Fruit fly (Drosophila melanogaster) whole organism, embryonic: ENCODE data around the gene Cbl.

ENCODE experiments used
- Atf-2 ChIP-seq: fragments of 200-800 bp; sonication (Bioruptor generic); optimal IDR thresholded peaks from 2 replicates; lab custom pipeline; 2016; ENCODE audit warnings: missing biosample characterization, missing genetic modification characterization
- CG10959 ChIP-seq: fragments of 200-800 bp; sonication (Bioruptor generic); IDR thresholded peaks from 2 replicates; pipeline ENCODE4 v1.3.6; 2022; ENCODE audit warnings: missing biosample characterization, missing genetic modification characterization
- CG11560 ChIP-seq: fragments of 200-800 bp; sonication (Bioruptor generic); IDR thresholded peaks from 3 replicates; pipeline ENCODE4 v1.3.6; 2022; ENCODE audit warnings: missing biosample characterization, missing genetic modification characterization
- CG11695 ChIP-seq: fragments of 200-800 bp; sonication (Bioruptor generic); IDR thresholded peaks from 3 replicates; pipeline ENCODE4 v1.3.6; 2022; ENCODE audit warnings: missing biosample characterization, missing genetic modification characterization
- CG12155 ChIP-seq: fragments of 200-800 bp; sonication (Bioruptor generic); optimal IDR thresholded peaks from 3 replicates; lab custom pipeline; 2016; ENCODE audit warnings: missing biosample characterization, missing genetic modification characterization
- CG13894 ChIP-seq: fragments of 200-800 bp; sonication (Bioruptor generic); optimal IDR thresholded peaks from 3 replicates; lab custom pipeline; 2018; ENCODE audit warnings: missing biosample characterization, mild to moderate bottlenecking, missing genetic modification characterization, moderate library complexity
- CG14667 ChIP-seq: fragments of 200-800 bp; sonication (Bioruptor generic); IDR thresholded peaks from 2 replicates; pipeline ENCODE4 v1.3.6; 2022; ENCODE audit warnings: missing biosample characterization, missing genetic modification characterization
- CG14965 ChIP-seq: fragments of 200-800 bp; sonication (Bioruptor generic); optimal IDR thresholded peaks from 2 replicates; lab custom pipeline; 2016; ENCODE audit warnings: missing biosample characterization, missing genetic modification characterization, borderline replicate concordance
- CG15601 ChIP-seq: fragments of 200-800 bp; sonication (Bioruptor generic); optimal IDR thresholded peaks from 3 replicates; lab custom pipeline; 2019; ENCODE audit warnings: missing biosample characterization, mild to moderate bottlenecking, missing genetic modification characterization, moderate library complexity
- CG17359 ChIP-seq: fragments of 200-800 bp; sonication (Bioruptor generic); optimal IDR thresholded peaks from 3 replicates; lab custom pipeline; 2018; ENCODE audit warnings: missing biosample characterization, mild to moderate bottlenecking, missing genetic modification characterization, moderate library complexity
- CG2712 ChIP-seq: fragments of 200-800 bp; optimal IDR thresholded peaks from 3 replicates; lab custom pipeline; 2019; ENCODE audit warnings: missing biosample characterization, mild to moderate bottlenecking, missing genetic modification characterization, moderate library complexity
- CG30431 ChIP-seq: fragments of 200-800 bp; sonication (Bioruptor generic); optimal IDR thresholded peaks from 2 replicates; lab custom pipeline; 2017; ENCODE audit warnings: missing biosample characterization, missing genetic modification characterization
- CG31224 ChIP-seq: fragments of 200-800 bp; sonication (Bioruptor generic); IDR thresholded peaks from 2 replicates; pipeline ENCODE4 v1.3.6; 2022; ENCODE audit warnings: missing biosample characterization, missing genetic modification characterization
- CG33213 ChIP-seq: fragments of 200-800 bp; sonication (Bioruptor generic); optimal IDR thresholded peaks from 3 replicates; lab custom pipeline; 2016; ENCODE audit warnings: missing biosample characterization, missing genetic modification characterization
- CG34224 ChIP-seq: fragments of 200-800 bp; sonication (Bioruptor generic); IDR thresholded peaks from 3 replicates; pipeline ENCODE4 v1.3.6; 2022; ENCODE audit warnings: missing biosample characterization, missing genetic modification characterization; ENCODE audit not compliant: partially characterized antibody
- CG43689 ChIP-seq: fragments of 200-800 bp; sonication (Bioruptor generic); IDR thresholded peaks from 2 replicates; pipeline ENCODE4 v1.3.6; 2022; ENCODE audit warnings: missing biosample characterization, missing genetic modification characterization
- CG6654 ChIP-seq: fragments of 200-800 bp; sonication (Bioruptor generic); optimal IDR thresholded peaks from 2 replicates; lab custom pipeline; 2017; ENCODE audit warnings: missing biosample characterization, mild to moderate bottlenecking, missing genetic modification characterization
- CG7372 ChIP-seq: fragments of 200-800 bp; sonication (Bioruptor generic); IDR thresholded peaks from 2 replicates; pipeline ENCODE4 v1.3.6; 2022; ENCODE audit warnings: missing biosample characterization, missing genetic modification characterization
- CG7928 ChIP-seq: fragments of 200-800 bp; sonication (Bioruptor generic); optimal IDR thresholded peaks from 2 replicates; lab custom pipeline; 2017; ENCODE audit warnings: missing biosample characterization, mild to moderate bottlenecking, missing genetic modification characterization
- Deaf1 ChIP-seq: fragments of 200-800 bp; optimal IDR thresholded peaks from 3 replicates; lab custom pipeline; 2019; ENCODE audit warnings: missing biosample characterization, mild to moderate bottlenecking, missing genetic modification characterization, moderate library complexity
- Dfd ChIP-seq, 2 experiments: fragments of >200 bp; optimal IDR thresholded peaks; 2 replicates each; lab custom pipeline; 2017; ENCODE audit warnings: missing biosample characterization in 2 of 2, missing genetic modification characterization in 2 of 2
- Dref ChIP-seq: fragments of 200-800 bp; sonication (Bioruptor generic); IDR thresholded peaks from 2 replicates; pipeline ENCODE4 v1.3.6; 2022; ENCODE audit warnings: missing biosample characterization, missing genetic modification characterization
- E2f2 ChIP-seq: fragments of 200-800 bp; sonication (Bioruptor generic); IDR thresholded peaks from 2 replicates; pipeline ENCODE4 v1.3.6; 2022; ENCODE audit warnings: missing biosample characterization, missing genetic modification characterization
- Gug ChIP-seq: fragments of 200-800 bp; sonication (Bioruptor generic); IDR thresholded peaks from 4 replicates; pipeline ENCODE4 v1.3.6; 2022; ENCODE audit warnings: missing biosample characterization, missing genetic modification characterization
- HLHmδ ChIP-seq: fragments of 200-800 bp; sonication (Bioruptor generic); optimal IDR thresholded peaks from 2 replicates; lab custom pipeline; 2018; ENCODE audit warnings: missing biosample characterization, mild to moderate bottlenecking, missing genetic modification characterization, moderate library complexity
- Hr3 ChIP-seq: fragments of 200-800 bp; sonication (Bioruptor generic); optimal IDR thresholded peaks from 3 replicates; lab custom pipeline; 2016; ENCODE audit warnings: missing biosample characterization, missing genetic modification characterization
- Lpt ChIP-seq: fragments of >200 bp; optimal IDR thresholded peaks from 2 replicates; lab custom pipeline; 2018; ENCODE audit warnings: missing biosample characterization, missing genetic modification characterization
- Med ChIP-seq: fragments of 200-800 bp; sonication (Bioruptor generic); peaks from one replicate; lab custom pipeline; 2016; ENCODE audit warnings: missing biosample characterization, missing genetic modification characterization, mild to moderate bottlenecking, inconsistent platforms, moderate library complexity
- Nf-YC ChIP-seq: fragments of 200-800 bp; optimal IDR thresholded peaks from 3 replicates; lab custom pipeline; 2019; ENCODE audit warnings: missing biosample characterization, mild to moderate bottlenecking, missing genetic modification characterization, moderate library complexity
- Opbp ChIP-seq: fragments of 200-800 bp; sonication (Bioruptor generic); IDR thresholded peaks from 3 replicates; pipeline ENCODE4 v1.3.6; 2022; ENCODE audit warnings: missing biosample characterization, missing genetic modification characterization; ENCODE audit not compliant: partially characterized antibody
- Poxn ChIP-seq: fragments of 200-800 bp; sonication (Bioruptor generic); IDR thresholded peaks from 2 replicates; pipeline ENCODE4 v1.3.6; 2022; ENCODE audit warnings: missing biosample characterization, missing genetic modification characterization
- Scr ChIP-seq: fragments of 200-800 bp; sonication (Bioruptor generic); IDR thresholded peaks from 2 replicates; pipeline ENCODE4 v1.3.6; 2022; ENCODE audit warnings: missing biosample characterization, missing genetic modification characterization; ENCODE audit not compliant: partially characterized antibody
- Sry-δ ChIP-seq: fragments of 200-800 bp; sonication (Bioruptor generic); optimal IDR thresholded peaks from 2 replicates; lab custom pipeline; 2016; ENCODE audit warnings: missing biosample characterization, missing genetic modification characterization
- Xrp1 ChIP-seq: fragments of 200-800 bp; sonication (Bioruptor generic); IDR thresholded peaks from 2 replicates; pipeline ENCODE4 v1.3.6; 2022; ENCODE audit warnings: missing biosample characterization, missing genetic modification characterization
- YL-1 ChIP-seq: fragments of 200-800 bp; sonication (Bioruptor generic); optimal IDR thresholded peaks from 3 replicates; lab custom pipeline; 2017; ENCODE audit warnings: missing biosample characterization, mild to moderate bottlenecking, missing genetic modification characterization
- br ChIP-seq: fragments of >200 bp; optimal IDR thresholded peaks from 2 replicates; lab custom pipeline; 2017
- croc ChIP-seq: fragments of 200-800 bp; sonication (Bioruptor generic); conservative IDR thresholded peaks from 3 replicates; pipeline ENCODE4 v1.3.6; 2022; ENCODE audit warnings: missing biosample characterization, missing genetic modification characterization
- dm ChIP-seq: fragments of 200-800 bp; sonication (Bioruptor generic); optimal IDR thresholded peaks from 3 replicates; lab custom pipeline; 2016; ENCODE audit warnings: missing biosample characterization, missing genetic modification characterization
- esg ChIP-seq: fragments of 200-800 bp; sonication (Bioruptor generic); conservative IDR thresholded peaks from 2 replicates; pipeline ENCODE4 v1.3.6; 2022; ENCODE audit warnings: missing biosample characterization, missing genetic modification characterization
- eyg ChIP-seq: fragments of 200-800 bp; sonication (Bioruptor generic); optimal IDR thresholded peaks from 3 replicates; lab custom pipeline; 2016; ENCODE audit warnings: missing biosample characterization, missing genetic modification characterization
- fd64A ChIP-seq: fragments of 200-800 bp; sonication (Bioruptor generic); optimal IDR thresholded peaks from 3 replicates; lab custom pipeline; 2018; ENCODE audit warnings: missing biosample characterization, mild to moderate bottlenecking, missing genetic modification characterization
- ftz-f1 ChIP-seq: fragments of 200-800 bp; sonication (Bioruptor generic); optimal IDR thresholded peaks from 2 replicates; lab custom pipeline; 2016; ENCODE audit warnings: missing biosample characterization, missing genetic modification characterization
- gce ChIP-seq: fragments of 200-800 bp; sonication (Bioruptor generic); IDR thresholded peaks from 3 replicates; pipeline ENCODE4 v1.3.6; 2022; ENCODE audit warnings: missing biosample characterization, missing genetic modification characterization
- gfzf ChIP-seq: fragments of 200-800 bp; sonication (Bioruptor generic); optimal IDR thresholded peaks from 2 replicates; lab custom pipeline; 2016; ENCODE audit warnings: missing biosample characterization, mild to moderate bottlenecking, missing genetic modification characterization, moderate library complexity
- ind ChIP-seq: fragments of 200-800 bp; sonication (Bioruptor generic); optimal IDR thresholded peaks from 3 replicates; lab custom pipeline; 2016; ENCODE audit warnings: missing biosample characterization, missing genetic modification characterization
- jigr1 ChIP-seq: fragments of 200-800 bp; sonication (Bioruptor generic); IDR thresholded peaks from 3 replicates; pipeline ENCODE4 v1.3.6; 2022; ENCODE audit warnings: missing biosample characterization, missing genetic modification characterization
- nerfin-1 ChIP-seq: fragments of 200-800 bp; sonication (Bioruptor generic); optimal IDR thresholded peaks from 3 replicates; lab custom pipeline; 2019; ENCODE audit warnings: missing biosample characterization, mild to moderate bottlenecking, missing genetic modification characterization, moderate library complexity
- nerfin-2 ChIP-seq: fragments of 200-800 bp; sonication (Bioruptor generic); IDR thresholded peaks from 2 replicates; pipeline ENCODE4 v1.3.6; 2022; ENCODE audit warnings: missing biosample characterization, missing genetic modification characterization; ENCODE audit not compliant: partially characterized antibody
- trem ChIP-seq: fragments of 200-800 bp; optimal IDR thresholded peaks from 3 replicates; lab custom pipeline; 2019; ENCODE audit warnings: missing biosample characterization, mild to moderate bottlenecking, missing genetic modification characterization, moderate library complexity
- vvl ChIP-seq: fragments of 200-800 bp; sonication (Bioruptor generic); IDR thresholded peaks from 2 replicates; pipeline ENCODE4 v1.3.6; 2022; ENCODE audit warnings: missing biosample characterization, missing genetic modification characterization

Cbl gene

DNA sequence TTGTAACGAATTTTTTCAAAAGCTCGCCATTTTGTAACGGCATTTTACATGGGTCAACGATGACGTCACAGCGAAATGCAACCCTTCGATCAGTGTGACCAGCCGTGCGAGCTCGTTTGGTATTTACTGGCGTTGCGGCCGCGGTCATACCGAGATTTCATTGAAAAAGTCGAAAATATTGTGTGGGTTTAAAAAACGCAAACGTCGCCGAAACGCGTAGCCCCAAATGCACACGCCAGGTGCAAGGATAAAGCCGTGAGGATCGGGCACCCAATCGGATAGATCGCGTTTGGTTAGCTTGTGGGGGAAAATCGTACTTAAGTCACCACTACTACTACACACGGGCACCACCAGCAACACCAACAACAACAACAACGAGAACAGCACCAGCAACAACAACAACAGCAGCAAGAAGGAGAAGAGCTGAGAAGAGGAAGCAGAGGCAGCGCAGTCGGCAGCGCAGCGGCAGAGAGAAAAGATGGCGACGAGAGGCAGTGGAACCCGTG, at the start of gene Cbl (continued):
- TF ChIP-seq nerfin-2 (GFP tag; lab: Robert Waterston, UW) = peak; percentile 37; the same call in 1 of the 2 replicates
- TF ChIP-seq Gug = no peak
- TF ChIP-seq jigr1 (GFP tag; lab: Robert Waterston, UW) = no peak
- no peak for TF ChIP-seq CG6654 (GFP tag; lab: Kevin White, UChicago)
- TF ChIP-seq CG13894 (tag; lab: Kevin White, UChicago) = no peak
- TF ChIP-seq fd64A = peak; percentile 1
- peak; percentile 21 for TF ChIP-seq dm (GFP tag; lab: Kevin White, UChicago)
- peak; percentile 69 for TF ChIP-seq trem
- no peak for TF ChIP-seq CG14965 (GFP tag; lab: Kevin White, UChicago)
- TF ChIP-seq CG30431 (GFP tag; lab: Kevin White, UChicago) = no peak
- TF ChIP-seq Sry-δ (GFP tag; lab: Kevin White, UChicago) = peak; percentile 46
- no peak for TF ChIP-seq nerfin-1
- TF ChIP-seq E2f2 (GFP tag; lab: Robert Waterston, UW) = peak; percentile 52
- no peak for TF ChIP-seq CG7372 (GFP tag; lab: Robert Waterston, UW)
- peak; percentile 50 for TF ChIP-seq Dref (GFP tag; lab: Robert Waterston, UW)
- TF ChIP-seq Dfd (GFP tag; optimal IDR thresholded peaks at IDR 0.05; lab: Kevin White, UChicago) = no peak
- peak; percentile 7 for TF ChIP-seq Atf-2 (GFP tag; lab: Kevin White, UChicago)
- no peak for TF ChIP-seq eyg
- peak; percentile 94 for TF ChIP-seq YL-1 (GFP tag; lab: Kevin White, UChicago)
- no peak for TF ChIP-seq Deaf1
- no peak for TF ChIP-seq CG11695 (GFP tag; lab: Robert Waterston, UW)
- TF ChIP-seq CG17359 (tag; lab: Kevin White, UChicago) = no peak
- TF ChIP-seq vvl = no peak
- TF ChIP-seq Lpt (GFP tag; lab: Kevin White, UChicago) = no peak
- no peak for TF ChIP-seq Hr3 (GFP tag; lab: Kevin White, UChicago)
- TF ChIP-seq Opbp = 0 out of 3 replicates have a peak, but pooled peaks have one; percentile 5
- TF ChIP-seq Poxn (GFP tag; lab: Robert Waterston, UW) = no peak
- TF ChIP-seq br (lab: Kevin White, UChicago) = no peak
- peak; percentile 58 for TF ChIP-seq ftz-f1
- peak; percentile 34; the same call in 1 of the 3 replicates for TF ChIP-seq CG34224 (GFP tag; lab: Robert Waterston, UW)
- TF ChIP-seq CG11560 (tag; lab: Robert Waterston, UW) = no peak
- no peak for TF ChIP-seq CG14667 (GFP tag; lab: Robert Waterston, UW)
- TF ChIP-seq Med (GFP tag; lab: Kevin White, UChicago) = peak; percentile 84
- peak; percentile 56 for TF ChIP-seq CG12155 (GFP tag; lab: Kevin White, UChicago)
- TF ChIP-seq CG31224 = no peak
- no peak for TF ChIP-seq ind (GFP tag; lab: Kevin White, UChicago)
- peak; percentile 94 for TF ChIP-seq gfzf (GFP tag; lab: Kevin White, UChicago)
- peak; percentile 52 for TF ChIP-seq CG2712 (tag; lab: Kevin White, UChicago)
- peak; percentile 39; the same call in 1 of the 2 replicates for TF ChIP-seq Scr (GFP tag; lab: Robert Waterston, UW)
- TF ChIP-seq CG10959 (GFP tag; lab: Robert Waterston, UW) = no peak
- no peak for TF ChIP-seq Nf-YC (tag; lab: Kevin White, UChicago)
- TF ChIP-seq HLHmδ (GFP tag; lab: Kevin White, UChicago) = peak; percentile 51
- TF ChIP-seq CG7928 (GFP tag; lab: Kevin White, UChicago) = peak; percentile 44
- TF ChIP-seq Xrp1 (GFP tag; lab: Robert Waterston, UW) = 0 out of 2 replicates have a peak, but pooled peaks have one; percentile 10
- TF ChIP-seq gce (GFP tag; lab: Robert Waterston, UW) = no peak
- peak; percentile 53 for TF ChIP-seq CG15601 (tag; lab: Kevin White, UChicago)
- TF ChIP-seq CG43689 = no peak
- TF ChIP-seq esg (GFP tag; lab: Robert Waterston, UW) = no peak
- no peak for TF ChIP-seq croc
- TF ChIP-seq CG33213 (GFP tag; lab: Kevin White, UChicago) = peak; percentile 68
